Worm (Caenorhabditis elegans) whole organism, early embryonic: ENCODE data around the gene chil-23.
"Not testable (repeated sequence)": the region's sequence is repeated elsewhere in the genome, so short reads cannot be mapped to it uniquely, and the experiment has no call there.

Experiments
- B0310.2 ChIP-seq: sonication (generic microtip); optimal IDR thresholded peaks from 2 replicates; lab custom pipeline; 2016; ENCODE audit warnings: mild to moderate bottlenecking, missing genetic modification characterization, missing compliant biosample characterization
- F13C5.2 ChIP-seq: sonication (generic microtip); optimal IDR thresholded peaks from 2 replicates; lab custom pipeline; 2017; ENCODE audit warnings: mild to moderate bottlenecking, missing genetic modification characterization, inconsistent platforms, missing compliant biosample characterization
- aly-1 ChIP-seq: sonication (generic microtip); optimal IDR thresholded peaks from 2 replicates; lab custom pipeline; 2016; ENCODE audit warnings: missing genetic modification characterization, missing compliant biosample characterization
- ama-1 ChIP-seq: fragments of 150-350 bp; optimal IDR thresholded peaks from 2 replicates; lab custom pipeline; 2014
- ceh-13 ChIP-seq: fragments of 200-800 bp; sonication (Bioruptor generic); optimal IDR thresholded peaks from 2 replicates; lab custom pipeline; 2018; ENCODE audit warnings: mild to moderate bottlenecking, missing genetic modification characterization, missing compliant biosample characterization
- ceh-36 ChIP-seq: sonication (generic microtip); optimal IDR thresholded peaks from 2 replicates; lab custom pipeline; 2016; ENCODE audit warnings: missing genetic modification characterization, inconsistent platforms, missing compliant biosample characterization
- ets-7 ChIP-seq: sonication (generic microtip); optimal IDR thresholded peaks from 2 replicates; lab custom pipeline; 2016; ENCODE audit warnings: missing genotype, missing genetic modification characterization, missing compliant biosample characterization
- flt-1 ChIP-seq: fragments of 200-800 bp; sonication (Bioruptor generic); IDR thresholded peaks from 2 replicates; pipeline ENCODE4 v1.3.6; 2022; ENCODE audit warnings: missing genetic modification characterization, missing compliant biosample characterization
- hmbx-1 ChIP-seq: sonication (generic microtip); optimal IDR thresholded peaks from 2 replicates; lab custom pipeline; 2016; ENCODE audit warnings: mild to moderate bottlenecking, missing genetic modification characterization, missing compliant biosample characterization
- hmg-4 ChIP-seq: fragments of 200-800 bp; sonication (Bioruptor generic); optimal IDR thresholded peaks from 2 replicates; lab custom pipeline; 2018; ENCODE audit warnings: mild to moderate bottlenecking, missing genetic modification characterization, missing compliant biosample characterization
- hnd-1 ChIP-seq: sonication (generic microtip); optimal IDR thresholded peaks from 2 replicates; lab custom pipeline; 2016; ENCODE audit warnings: missing genetic modification characterization, missing compliant biosample characterization
- pes-1 ChIP-seq: fragments of 200-800 bp; sonication (Bioruptor generic); IDR thresholded peaks from 2 replicates; pipeline ENCODE4 v1.3.6; 2022; ENCODE audit warnings: missing genetic modification reagents, missing genetic modification characterization, missing compliant biosample characterization
- scrt-1 ChIP-seq: fragments of 200-800 bp; sonication (Bioruptor generic); IDR thresholded peaks from 2 replicates; pipeline ENCODE4 v1.3.6; 2022; ENCODE audit warnings: missing genetic modification characterization, missing compliant biosample characterization
- sea-1 ChIP-seq: fragments of 200-800 bp; sonication (Bioruptor generic); conservative IDR thresholded peaks from 2 replicates; pipeline ENCODE4 v1.3.6; 2022; ENCODE audit warnings: missing genetic modification characterization, missing compliant biosample characterization
- tbx-11 ChIP-seq: fragments of 200-800 bp; sonication (Bioruptor generic); IDR thresholded peaks from 2 replicates; pipeline ENCODE4 v1.3.6; 2022; ENCODE audit warnings: missing genetic modification characterization, missing compliant biosample characterization
- tra-4 ChIP-seq: sonication (generic microtip); optimal IDR thresholded peaks from 2 replicates; lab custom pipeline; 2017; ENCODE audit warnings: missing genetic modification characterization, missing compliant biosample characterization

Gene chil-23

DNA sequence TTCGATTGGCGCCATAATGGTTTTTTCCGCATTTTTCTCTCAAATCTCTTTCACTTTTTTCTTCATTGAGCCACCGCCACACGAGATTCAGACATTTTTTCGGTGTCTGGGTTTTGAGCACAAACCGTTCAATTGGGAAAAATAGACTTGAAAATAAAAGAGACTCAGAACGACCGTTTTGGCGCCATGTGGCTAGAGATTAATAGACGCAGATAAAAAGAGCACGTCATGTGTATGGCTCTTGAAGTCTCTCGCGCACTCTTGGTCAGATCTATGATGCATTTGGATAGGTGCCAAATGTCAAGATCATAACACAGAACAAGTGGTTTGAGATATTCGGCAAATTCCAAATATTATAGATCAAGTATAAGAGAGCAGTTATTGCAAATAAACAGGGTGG, 13.0 kb upstream of the chil-23 start:
- no peak for TF ChIP-seq ceh-13
- no peak for TF ChIP-seq hmbx-1 (tag; lab: Kevin White, UChicago)
- TF ChIP-seq ets-7, result no peak
- TF ChIP-seq scrt-1 (GFP tag; lab: Robert Waterston, UW), result no peak
- TF ChIP-seq tbx-11 (GFP tag; lab: Robert Waterston, UW), result no peak
- no peak for TF ChIP-seq aly-1 (tag; lab: Kevin White, UChicago)
- no peak for TF ChIP-seq ama-1
- no peak for TF ChIP-seq flt-1 (GFP tag; lab: Robert Waterston, UW)
- TF ChIP-seq hmg-4 (GFP tag; lab: Kevin White, UChicago), result no peak

DNA sequence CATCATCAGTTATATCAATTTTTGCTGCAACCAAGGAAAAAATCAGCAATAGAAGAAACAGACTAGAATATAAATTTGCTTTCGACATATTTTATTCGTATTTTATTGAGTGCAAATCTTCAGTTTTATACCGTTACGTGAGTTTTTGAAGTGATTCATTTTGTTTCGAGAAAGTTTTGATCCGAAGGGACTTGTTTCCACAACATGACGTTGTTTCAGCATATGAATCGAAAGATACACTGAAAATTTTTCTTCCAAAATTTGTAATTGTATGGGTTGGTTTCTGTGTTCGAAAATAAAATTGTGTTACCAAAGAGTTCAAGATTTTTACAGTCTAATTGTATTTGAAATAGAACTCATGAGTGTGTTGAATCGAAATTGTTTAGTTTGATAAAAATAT, 11.6 kb upstream of the chil-23 start, which contains the start of gene T19H5.7:
T19H5.7 (minus strand) TSS at position 101 of the 400 bp plus-strand sequence.
- TF ChIP-seq sea-1 (no peak), pes-1 (GFP tag; lab: Robert Waterston, UW) (no peak), tra-4 (no peak), aly-1 (tag; lab: Kevin White, UChicago) (no peak)

DNA sequence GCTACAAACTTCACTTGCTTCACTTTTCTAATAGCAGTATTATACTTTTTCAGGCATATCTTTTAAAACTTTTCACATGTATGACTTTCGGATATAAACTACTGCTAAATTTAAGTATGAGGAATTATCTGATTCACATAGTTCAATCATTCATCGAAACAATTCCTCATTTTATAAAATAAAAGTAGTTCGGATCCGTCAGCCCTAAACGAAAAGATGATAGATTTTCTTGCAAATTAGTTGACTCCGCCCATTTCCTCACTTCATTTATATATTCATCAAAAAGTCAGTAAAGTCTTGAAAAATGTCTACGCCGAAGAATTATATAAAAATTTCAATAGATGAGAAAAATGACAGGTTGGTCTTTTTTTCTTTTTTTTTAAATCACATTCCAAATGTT, 9.2 kb upstream of the chil-23 start, which contains the start of gene chil-27:
chil-27 (plus strand) TSS at position 301 of the 400 bp plus-strand sequence.
- TF ChIP-seq sea-1 (no peak), pes-1 (GFP tag; lab: Robert Waterston, UW) (no peak), hmg-4 (GFP tag; lab: Kevin White, UChicago) (no peak), ets-7 (no peak), tra-4 (no peak), tbx-11 (GFP tag; lab: Robert Waterston, UW) (no peak), flt-1 (GFP tag; lab: Robert Waterston, UW) (no peak), scrt-1 (GFP tag; lab: Robert Waterston, UW) (no peak), ama-1 (no peak)

DNA sequence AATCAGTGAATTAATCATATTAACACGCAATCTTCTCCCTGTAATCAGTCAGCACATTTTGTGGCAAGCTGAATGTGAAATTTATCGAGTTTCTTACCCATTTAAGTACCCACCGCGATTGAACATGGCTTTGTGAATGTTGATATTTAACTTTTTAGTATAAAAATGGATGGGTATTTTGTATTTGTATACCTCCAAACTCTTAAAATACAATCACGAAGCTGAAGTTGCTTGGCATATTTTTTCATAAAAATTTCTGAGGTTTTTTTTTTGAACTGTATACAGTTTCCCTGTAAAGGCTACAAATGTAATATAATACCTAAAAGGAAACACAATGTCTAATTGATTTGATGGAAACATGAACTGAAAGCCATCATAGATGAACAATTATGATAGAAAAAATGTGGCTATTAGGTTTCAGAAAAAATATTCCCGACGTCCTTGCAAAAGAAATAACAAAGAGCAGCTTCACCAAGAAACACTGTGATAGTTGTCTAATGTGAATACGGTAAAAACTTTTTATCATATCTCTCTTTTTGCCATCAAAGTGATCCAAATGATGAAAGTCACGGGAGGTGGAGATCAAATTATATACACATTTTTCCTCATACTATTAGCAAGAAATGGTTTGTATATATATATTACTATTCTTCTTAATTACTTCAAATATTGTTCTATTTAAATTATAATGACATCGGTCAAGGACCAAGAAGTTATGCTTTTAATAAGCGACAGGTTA, 6.1 kb upstream of the chil-23 start, which contains the start of the genes chil-25 and chil-26:
chil-25 (minus strand) TSS at position 101 of the 739 bp plus-strand sequence.
chil-26 (plus strand) TSS at position 689 of the 739 bp plus-strand sequence.
- TF ChIP-seq hmg-4 (GFP tag; lab: Kevin White, UChicago), result no peak
- no peak for TF ChIP-seq hnd-1
- TF ChIP-seq hmbx-1 (tag; lab: Kevin White, UChicago), result no peak
- no peak for TF ChIP-seq tra-4
- no peak for TF ChIP-seq ceh-36 (tag; lab: Kevin White, UChicago)
- TF ChIP-seq aly-1 (tag; lab: Kevin White, UChicago), result no peak
- no peak for TF ChIP-seq flt-1 (GFP tag; lab: Robert Waterston, UW)
- no peak for TF ChIP-seq ceh-13
- TF ChIP-seq sea-1, result no peak
- no peak for TF ChIP-seq pes-1 (GFP tag; lab: Robert Waterston, UW)
- TF ChIP-seq scrt-1 (GFP tag; lab: Robert Waterston, UW), result no peak
- no peak for TF ChIP-seq F13C5.2
- no peak for TF ChIP-seq ama-1
- no peak for TF ChIP-seq B0310.2 (tag; lab: Kevin White, UChicago)
- TF ChIP-seq ets-7, result no peak
- TF ChIP-seq tbx-11 (GFP tag; lab: Robert Waterston, UW), result no peak

DNA sequence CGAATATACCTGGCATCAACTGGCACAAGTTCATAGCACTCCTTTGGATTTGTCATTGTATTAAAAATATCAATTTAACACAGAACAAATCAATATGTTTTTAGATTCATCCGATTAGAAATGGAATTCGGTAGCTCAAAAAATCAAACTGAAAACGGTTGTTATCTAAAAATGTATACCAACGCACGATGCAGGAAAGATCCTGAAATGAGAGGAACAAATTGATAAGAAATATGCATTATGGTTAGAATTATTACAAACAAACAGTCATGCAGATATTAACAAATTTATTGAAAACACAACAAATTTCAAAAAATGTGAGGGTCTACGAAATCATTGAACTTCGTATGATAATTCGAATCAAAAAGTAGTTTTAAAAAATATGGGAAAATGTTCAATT, 1.6 kb upstream of the chil-23 start, which contains the start of gene T19H5.6:
T19H5.6 (minus strand) TSS at position 195 of the 400 bp plus-strand sequence.
- no peak for TF ChIP-seq ceh-13

DNA sequence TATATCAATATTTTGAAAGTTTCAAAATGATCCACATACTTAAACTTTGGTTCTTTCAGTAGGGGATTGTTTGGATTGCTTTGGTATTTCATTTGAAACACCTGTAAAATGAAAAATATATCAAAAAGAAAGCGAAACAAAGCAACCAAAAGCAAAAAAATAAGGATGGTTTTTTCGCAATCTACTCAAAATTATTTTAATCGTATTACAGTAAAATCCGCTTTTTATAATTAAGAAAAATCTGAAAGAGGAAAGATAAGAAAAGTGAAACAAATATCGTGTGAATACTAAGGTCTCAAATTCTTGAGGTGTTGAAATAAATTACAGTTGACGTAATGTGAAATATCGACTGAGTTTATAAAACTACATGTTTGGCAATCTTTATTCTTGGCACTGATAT, 2.3 kb downstream of the chil-23 start, which contains the start of gene chil-22:
chil-22 (minus strand) TSS at position 101 of the 400 bp plus-strand sequence.
- no peak for TF ChIP-seq flt-1 (GFP tag; lab: Robert Waterston, UW)
- TF ChIP-seq hmbx-1 (tag; lab: Kevin White, UChicago), result no peak
- no peak for TF ChIP-seq pes-1 (GFP tag; lab: Robert Waterston, UW)
- TF ChIP-seq ets-7, result no peak

DNA sequence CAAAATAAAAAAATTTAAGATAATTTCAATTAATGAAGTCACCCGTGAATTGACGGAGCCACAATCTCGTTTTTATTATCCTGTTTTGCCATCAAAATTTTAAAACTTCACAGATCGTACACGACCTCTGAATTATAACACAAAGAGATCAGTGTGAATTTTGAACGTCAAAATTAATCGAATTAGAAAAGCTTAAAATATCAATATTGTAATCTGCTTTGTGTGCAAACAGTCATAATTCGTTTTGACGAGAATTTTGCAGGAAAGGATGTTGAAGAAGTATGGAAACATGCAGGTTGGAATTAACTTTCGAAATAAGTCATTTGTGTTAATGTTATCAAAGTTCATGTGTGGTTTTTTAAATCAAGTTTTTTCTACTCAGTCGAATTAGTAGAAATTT, 6.5 kb downstream of the chil-23 start, which contains the start of gene chil-21:
chil-21 (minus strand) TSS at position 101 of the 400 bp plus-strand sequence.
- TF ChIP-seq hmbx-1 (tag; lab: Kevin White, UChicago); ceh-13; scrt-1 (GFP tag; lab: Robert Waterston, UW): not testable (repeated sequence)

DNA sequence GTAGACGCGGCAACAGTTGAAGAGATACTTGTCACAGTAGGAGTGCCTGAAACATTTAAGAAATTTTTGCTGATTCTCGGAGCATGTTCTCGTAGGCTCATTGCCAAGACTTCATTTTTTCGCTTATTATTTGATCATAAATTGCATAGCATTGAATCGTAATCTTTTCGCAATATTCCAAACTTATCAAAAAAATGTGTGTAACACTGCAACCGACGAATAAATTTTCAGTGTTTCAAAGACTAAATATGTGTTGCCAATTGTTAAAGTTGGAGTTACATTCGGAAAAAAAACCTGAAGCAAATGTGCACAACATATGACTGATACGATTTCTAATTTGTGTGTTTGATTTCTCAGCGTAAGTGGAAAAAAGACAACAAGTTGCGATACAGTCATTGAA, 8.9 kb downstream of the chil-23 start, which contains the start of gene R09D1.14:
R09D1.14 (minus strand) TSS at position 101 of the 400 bp plus-strand sequence.
- not testable (repeated sequence) for TF ChIP-seq pes-1 (GFP tag; lab: Robert Waterston, UW); tbx-11 (GFP tag; lab: Robert Waterston, UW); tra-4

DNA sequence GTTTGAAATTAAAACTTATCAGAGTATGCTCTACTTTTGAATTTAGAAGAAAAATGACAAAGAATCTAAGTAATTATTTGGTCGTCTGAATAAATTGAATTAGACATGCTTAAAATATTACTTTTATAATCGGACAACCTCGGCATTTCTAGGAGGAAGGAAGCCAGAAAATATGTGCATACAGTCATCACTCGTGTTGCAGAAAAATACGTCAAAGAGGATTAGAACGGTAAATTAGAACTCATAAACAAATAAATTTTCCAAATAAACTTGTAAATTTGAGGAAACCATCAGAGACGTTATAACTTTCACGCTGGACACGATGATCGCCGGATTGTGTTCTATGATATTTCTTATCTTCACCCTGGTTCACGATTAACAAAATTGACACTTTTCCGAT, 14.1 kb downstream of the chil-23 start, which contains the start of gene chil-19:
chil-19 (minus strand) TSS at position 101 of the 400 bp plus-strand sequence.
- TF ChIP-seq ets-7 (no peak), ceh-36 (tag; lab: Kevin White, UChicago) (no peak), B0310.2 (tag; lab: Kevin White, UChicago) (no peak), pes-1 (GFP tag; lab: Robert Waterston, UW) (no peak), scrt-1 (GFP tag; lab: Robert Waterston, UW) (no peak)
